Worm (Caenorhabditis elegans): ENCODE results near the gene T21B10.4.

The T21B10.4 gene

DNA sequence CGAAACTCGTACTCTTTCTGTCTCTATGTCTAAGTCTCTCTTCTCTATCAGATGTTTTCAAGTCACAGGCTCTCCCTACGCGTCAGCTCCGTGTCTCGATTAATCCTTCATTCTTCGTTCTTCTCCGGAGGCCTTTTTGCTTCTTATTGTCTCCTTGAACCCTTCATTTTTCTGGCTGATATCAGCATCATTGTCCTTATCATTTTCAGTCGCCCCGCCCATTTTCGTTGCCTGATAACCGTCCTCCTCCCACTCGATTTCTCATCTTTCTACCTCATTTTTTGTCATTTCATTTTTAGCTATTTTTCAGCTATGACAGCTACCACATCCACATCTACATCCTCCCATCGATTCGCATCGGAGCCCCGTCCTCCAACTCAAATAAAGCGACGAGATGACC, 18.6 kb upstream of the T21B10.4 start, which contains the start of gene B0457.6:
TSS of gene B0457.6 (plus strand) at position 284 of the 400 bp plus-strand sequence.
- TF ChIP-seq peb-1 (tag; optimal IDR thresholded peaks at IDR 0.05) (no peak), unc-62 (GFP tag; optimal IDR thresholded peaks at IDR 0.05) (no peak), nhr-25 (tag; optimal IDR thresholded peaks at IDR 0.05) (no peak), lin-39 (tag; optimal IDR thresholded peaks at IDR 0.05) (no peak), ztf-4 (tag; optimal IDR thresholded peaks at IDR 0.05) (no peak), mbf-1 (tag; optimal IDR thresholded peaks at IDR 0.05) (no peak), nhr-21 (tag; optimal IDR thresholded peaks at IDR 0.05) (no peak), fos-1 (tag; optimal IDR thresholded peaks at IDR 0.05) (peak; percentile 61), snpc-4 (tag; optimal IDR thresholded peaks at IDR 0.05) (no peak), mdl-1 (tag; optimal IDR thresholded peaks at IDR 0.05) (no peak), alr-1 (tag; optimal IDR thresholded peaks at IDR 0.05) (no peak), sma-9 (GFP tag; optimal IDR thresholded peaks at IDR 0.05) (no peak), sma-9 (tag; optimal IDR thresholded peaks at IDR 0.05) (no peak), zag-1 (tag; optimal IDR thresholded peaks at IDR 0.05) (no peak), egl-27 (tag; optimal IDR thresholded peaks at IDR 0.05) (no peak), unc-55 (GFP tag; optimal IDR thresholded peaks at IDR 0.05) (peak; percentile 24), ceh-82 (tag; optimal IDR thresholded peaks at IDR 0.05) (no peak)

DNA sequence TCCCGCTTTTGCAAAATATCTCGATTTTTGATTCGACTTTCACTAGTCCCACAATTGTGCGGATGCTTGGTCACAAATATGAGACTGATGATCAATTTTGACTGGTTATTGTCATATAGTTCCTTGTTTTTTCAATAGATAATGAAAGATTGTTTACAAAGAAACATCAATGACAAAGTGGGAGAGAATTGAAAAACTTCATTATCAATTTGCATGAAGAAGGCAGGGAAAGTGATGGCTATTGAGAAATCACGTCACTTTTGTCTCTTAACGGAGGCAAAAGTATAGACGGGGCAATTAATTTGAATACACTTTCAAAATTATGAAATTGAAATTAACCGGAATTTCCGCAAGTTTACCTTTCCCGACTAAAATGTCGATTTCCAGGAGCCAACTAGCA, 17.5 kb upstream of the T21B10.4 start:
- TF ChIP-seq fos-1 (tag; optimal IDR thresholded peaks at IDR 0.05) (peak; percentile 4), crh-2 (tag; optimal IDR thresholded peaks at IDR 0.05) (no peak)

DNA sequence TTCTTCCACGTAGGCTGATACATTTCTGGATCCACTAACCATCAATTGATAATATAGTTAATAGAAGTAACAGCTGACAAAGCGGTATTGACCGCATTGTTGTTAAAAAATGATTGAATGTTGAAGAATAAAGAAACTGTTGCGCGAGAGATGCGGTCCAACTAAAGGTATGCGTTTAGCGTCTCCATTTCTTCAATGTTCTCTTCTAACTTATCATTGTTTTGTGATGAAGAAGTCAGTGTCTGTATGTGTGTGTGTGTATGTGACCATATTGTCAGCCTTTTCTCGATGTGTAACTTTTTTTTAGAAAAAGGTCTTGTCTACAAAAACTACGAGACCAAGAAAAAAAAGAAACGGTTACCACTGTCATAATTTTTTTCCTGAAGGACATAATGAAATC, 14.2 kb upstream of the T21B10.4 start, which contains the start of gene B0457.2:
TSS of gene B0457.2 (minus strand) at position 101 of the 400 bp plus-strand sequence.
- TF ChIP-seq unc-62 (GFP tag; optimal IDR thresholded peaks at IDR 0.05) = no peak
- TF ChIP-seq nhr-12 (tag; optimal IDR thresholded peaks at IDR 0.05) = no peak
- no peak for TF ChIP-seq zag-1 (tag; optimal IDR thresholded peaks at IDR 0.05)
- TF ChIP-seq snpc-4 (tag; optimal IDR thresholded peaks at IDR 0.05) = no peak
- TF ChIP-seq ztf-1 (GFP tag; conservative IDR thresholded peaks at IDR 0.05) = no peak
- TF ChIP-seq ztf-11 (tag; optimal IDR thresholded peaks at IDR 0.05) = no peak
- no peak for TF ChIP-seq sma-3 (GFP tag; optimal IDR thresholded peaks at IDR 0.05)
- no peak for TF ChIP-seq nhr-129 (tag; optimal IDR thresholded peaks at IDR 0.05)
- TF ChIP-seq nhr-23 (tag; optimal IDR thresholded peaks at IDR 0.05) = no peak
- TF ChIP-seq lin-13 (GFP tag; optimal IDR thresholded peaks at IDR 0.05) = no peak

DNA sequence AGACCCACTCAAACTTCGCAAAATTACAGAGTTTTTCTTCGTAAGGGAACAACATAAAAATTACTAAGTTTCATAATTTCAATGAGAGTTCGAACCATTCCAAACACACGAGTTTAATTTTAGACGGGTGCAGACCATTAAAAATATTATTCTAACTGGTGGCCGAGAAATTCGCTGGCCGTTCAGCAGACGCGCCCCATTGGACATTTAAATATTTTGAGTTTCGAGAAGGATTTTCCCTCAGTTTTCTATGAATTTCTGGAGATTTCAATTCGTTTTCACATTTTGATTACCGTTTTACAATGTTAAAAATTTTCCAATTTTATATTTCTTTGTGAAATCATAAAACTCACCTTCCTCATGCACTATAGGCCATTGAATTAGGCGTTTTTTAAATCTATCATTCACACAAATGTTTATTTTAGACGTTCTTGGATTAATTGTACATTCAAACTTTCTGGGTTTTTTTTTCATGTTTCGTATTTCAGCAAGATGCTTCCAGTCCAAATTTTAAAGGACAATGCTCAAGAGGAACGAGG, 13.4 kb upstream of the T21B10.4 start, which contains the start of gene cct-2:
TSS of gene cct-2 (plus strand) at position 489 of the 539 bp plus-strand sequence.
- no peak for TF ChIP-seq nhr-12 (tag; optimal IDR thresholded peaks at IDR 0.05)
- TF ChIP-seq sma-3 (GFP tag; optimal IDR thresholded peaks at IDR 0.05) = peak; percentile 30
- no peak for TF ChIP-seq F13H6.1 (tag; optimal IDR thresholded peaks at IDR 0.05)
- TF ChIP-seq C34F6.9 (tag; optimal IDR thresholded peaks at IDR 0.05) = peak; percentile 73
- TF ChIP-seq mdl-1 (tag; optimal IDR thresholded peaks at IDR 0.05) = no peak
- no peak for TF ChIP-seq elt-1 (tag; optimal IDR thresholded peaks at IDR 0.05)
- no peak for TF ChIP-seq sma-9 (GFP tag; optimal IDR thresholded peaks at IDR 0.05)
- no peak for TF ChIP-seq sma-9 (tag; optimal IDR thresholded peaks at IDR 0.05)
- peak; percentile 64 for TF ChIP-seq unc-55 (GFP tag; optimal IDR thresholded peaks at IDR 0.05)
- TF ChIP-seq peb-1 (tag; optimal IDR thresholded peaks at IDR 0.05) = no peak
- TF ChIP-seq lsy-2 (tag; optimal IDR thresholded peaks at IDR 0.05) = peak in 1 of 2 experiments; percentile 64
- TF ChIP-seq ceh-16 (tag; optimal IDR thresholded peaks at IDR 0.05) = no peak
- TF ChIP-seq egl-27 (tag; optimal IDR thresholded peaks at IDR 0.05) = no peak
- TF ChIP-seq lin-39 (tag; optimal IDR thresholded peaks at IDR 0.05) = no peak
- TF ChIP-seq ztf-4 (tag; optimal IDR thresholded peaks at IDR 0.05) = peak; percentile 15
- peak; percentile 38 for TF ChIP-seq lin-13 (GFP tag; optimal IDR thresholded peaks at IDR 0.05)
- no peak for TF ChIP-seq zag-1 (tag; optimal IDR thresholded peaks at IDR 0.05)
- TF ChIP-seq gmeb-1 (tag; optimal IDR thresholded peaks at IDR 0.05) = peak; percentile 5
- peak; percentile 38 for TF ChIP-seq fos-1 (tag; optimal IDR thresholded peaks at IDR 0.05)
- no peak for TF ChIP-seq mab-5 (tag; optimal IDR thresholded peaks at IDR 0.05)
- TF ChIP-seq mbf-1 (tag; optimal IDR thresholded peaks at IDR 0.05) = no peak
- TF ChIP-seq crh-2 (tag; optimal IDR thresholded peaks at IDR 0.05) = peak; percentile 17
- TF ChIP-seq elt-3 (tag; optimal IDR thresholded peaks at IDR 0.05) = no peak

DNA sequence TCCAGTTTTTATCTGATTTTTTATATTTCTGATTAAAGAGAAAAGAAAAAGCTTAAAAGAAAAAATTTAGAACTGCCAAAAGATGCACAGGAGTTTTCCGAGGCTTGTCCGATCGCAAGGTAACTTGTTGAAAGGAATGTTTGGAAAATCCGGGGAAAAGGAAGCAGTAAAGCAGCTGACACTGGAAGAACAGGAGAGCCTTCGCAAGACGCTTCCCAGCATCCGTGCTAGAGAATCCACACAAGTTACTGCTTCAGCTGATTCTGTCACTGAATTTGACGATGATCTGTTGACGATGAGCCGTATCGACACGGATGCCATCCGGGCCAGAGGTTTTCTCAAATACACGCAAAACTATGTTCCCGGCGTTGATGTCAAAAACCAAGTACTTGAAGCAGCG, 10.9 kb upstream of the T21B10.4 start, which contains the start of gene mrpl-50:
TSS of gene mrpl-50 (plus strand) at position 71 of the 400 bp plus-strand sequence.
- TF ChIP-seq fos-1 (tag; optimal IDR thresholded peaks at IDR 0.05) (no peak), lin-39 (tag; optimal IDR thresholded peaks at IDR 0.05) (no peak), ceh-16 (tag; optimal IDR thresholded peaks at IDR 0.05) (no peak), nhr-10 (tag; optimal IDR thresholded peaks at IDR 0.05) (no peak), nhr-129 (tag; optimal IDR thresholded peaks at IDR 0.05) (no peak), peb-1 (tag; optimal IDR thresholded peaks at IDR 0.05) (no peak), F13H6.1 (tag; optimal IDR thresholded peaks at IDR 0.05) (peak; percentile 10), nhr-11 (tag; optimal IDR thresholded peaks at IDR 0.05) (no peak)

Data from whole organism, L2 larva.